Worm (Caenorhabditis elegans) whole organism, L2 larva: ENCODE data around the gene R11H6.5.
A peak's percentile ranks its signal among the peaks of the same experiment; 100 is the strongest.

Experiments
- F13H6.1 ChIP-seq: sonication (generic microtip); optimal IDR thresholded peaks from 2 replicates; lab custom pipeline; 2016; ENCODE audit warnings: missing genetic modification characterization, missing compliant biosample characterization
- Y55F3AM.14 ChIP-seq: fragments of 200-800 bp; sonication (Bioruptor generic); optimal IDR thresholded peaks from 2 replicates; lab custom pipeline; 2018; ENCODE audit warnings: mild to moderate bottlenecking, missing genetic modification characterization, missing compliant biosample characterization
- ZK546.5 ChIP-seq: sonication (generic microtip); optimal IDR thresholded peaks from 2 replicates; lab custom pipeline; 2017; ENCODE audit warnings: missing biosample characterization, missing genetic modification characterization
- alr-1 ChIP-seq: fragments of 150-350 bp; optimal IDR thresholded peaks from 2 replicates; lab custom pipeline; 2014; ENCODE audit warnings: missing biosample characterization, missing genetic modification characterization
- aly-2 ChIP-seq: fragments of 150-350 bp; optimal IDR thresholded peaks from 2 replicates; lab custom pipeline; 2014; ENCODE audit warnings: missing biosample characterization, missing genetic modification characterization
- ama-1 ChIP-seq: fragments of 150-350 bp; optimal IDR thresholded peaks from 2 replicates; lab custom pipeline; 2018; ENCODE audit warnings: inconsistent platforms
- blmp-1 ChIP-seq: sonication (generic microtip); optimal IDR thresholded peaks from 2 replicates; lab custom pipeline; 2017; ENCODE audit warnings: missing genetic modification characterization, mild to moderate bottlenecking, missing compliant biosample characterization, antibody characterized with exemption, moderate library complexity; ENCODE audit not compliant: insufficient read depth
- ceh-16 ChIP-seq: fragments of 150-350 bp; optimal IDR thresholded peaks from 2 replicates; lab custom pipeline; 2014; ENCODE audit warnings: missing biosample characterization, missing genetic modification characterization
- crh-2 ChIP-seq: sonication (generic microtip); optimal IDR thresholded peaks from 2 replicates; lab custom pipeline; 2017; ENCODE audit warnings: missing biosample characterization, missing genetic modification characterization
- dmd-4 ChIP-seq: sonication (generic microtip); optimal IDR thresholded peaks from 2 replicates; lab custom pipeline; 2017; ENCODE audit warnings: missing biosample characterization, missing genetic modification characterization
- egl-27 ChIP-seq: sonication (generic microtip); optimal IDR thresholded peaks from 3 replicates; lab custom pipeline; 2017; ENCODE audit warnings: missing biosample characterization, missing genetic modification reagents, missing genetic modification characterization
- gmeb-1 ChIP-seq: fragments of 150-350 bp; optimal IDR thresholded peaks from 2 replicates; lab custom pipeline; 2014; ENCODE audit warnings: missing biosample characterization, missing genetic modification characterization
- lin-13 ChIP-seq: fragments of 150-350 bp; optimal IDR thresholded peaks from 2 replicates; lab custom pipeline; 2014; ENCODE audit warnings: missing biosample characterization, missing genetic modification reagents, missing genetic modification characterization
- lin-39 ChIP-seq: fragments of 150-350 bp; optimal IDR thresholded peaks from 2 replicates; lab custom pipeline; 2014; ENCODE audit warnings: missing biosample characterization, missing genetic modification reagents, missing genetic modification characterization
- lsy-2 ChIP-seq, 2 experiments: fragments of 150-350 bp in 1 of 2; sonication (generic microtip) in 1 of 2; optimal IDR thresholded peaks; 2 replicates each; lab custom pipeline; 2014 to 2017; ENCODE audit warnings: missing biosample characterization in 2 of 2, missing genetic modification characterization in 2 of 2
- mab-5 ChIP-seq: fragments of 150-350 bp; optimal IDR thresholded peaks from 2 replicates; lab custom pipeline; 2014; ENCODE audit warnings: missing biosample characterization, missing genetic modification characterization
- mbf-1 ChIP-seq: sonication (generic microtip); optimal IDR thresholded peaks from 2 replicates; lab custom pipeline; 2017; ENCODE audit warnings: missing biosample characterization, missing genetic modification characterization
- nhr-10 ChIP-seq: sonication (generic microtip); optimal IDR thresholded peaks from 2 replicates; lab custom pipeline; 2017; ENCODE audit warnings: missing biosample characterization, missing genetic modification characterization
- nhr-11 ChIP-seq: fragments of 150-350 bp; optimal IDR thresholded peaks from 2 replicates; lab custom pipeline; 2014; ENCODE audit warnings: missing biosample characterization, missing genetic modification characterization
- nhr-129 ChIP-seq: fragments of 150-350 bp; optimal IDR thresholded peaks from 2 replicates; lab custom pipeline; 2014; ENCODE audit warnings: missing biosample characterization, missing genetic modification characterization
- nhr-21 ChIP-seq: fragments of 150-350 bp; optimal IDR thresholded peaks from 2 replicates; lab custom pipeline; 2014; ENCODE audit warnings: missing biosample characterization, missing genetic modification characterization
- nhr-23 ChIP-seq: fragments of 150-350 bp; optimal IDR thresholded peaks from 2 replicates; lab custom pipeline; 2014; ENCODE audit warnings: missing biosample characterization, missing genetic modification reagents, missing genetic modification characterization
- nhr-237 ChIP-seq: fragments of 150-350 bp; optimal IDR thresholded peaks from 2 replicates; lab custom pipeline; 2014; ENCODE audit warnings: missing biosample characterization, missing genetic modification characterization
- nhr-6 ChIP-seq: fragments of 150-350 bp; optimal IDR thresholded peaks from 2 replicates; lab custom pipeline; 2014; ENCODE audit warnings: missing biosample characterization, missing genetic modification characterization
- nhr-77 ChIP-seq: fragments of 150-350 bp; optimal IDR thresholded peaks from 2 replicates; lab custom pipeline; 2014; ENCODE audit warnings: missing biosample characterization, missing genetic modification characterization
- peb-1 ChIP-seq: fragments of 150-350 bp; optimal IDR thresholded peaks from 2 replicates; lab custom pipeline; 2014; ENCODE audit warnings: missing biosample characterization, missing genetic modification characterization
- sem-4 ChIP-seq: fragments of 150-350 bp; optimal IDR thresholded peaks from 2 replicates; lab custom pipeline; 2014; ENCODE audit warnings: missing biosample characterization, missing genetic modification reagents, missing genetic modification characterization
- skn-1 ChIP-seq: sonication (generic microtip); optimal IDR thresholded peaks from 2 replicates; lab custom pipeline; 2017; ENCODE audit warnings: missing biosample characterization, missing genetic modification characterization
- sma-3 ChIP-seq: sonication (generic microtip); optimal IDR thresholded peaks from 2 replicates; lab custom pipeline; 2016; ENCODE audit warnings: missing genetic modification reagents, missing genetic modification characterization, missing compliant biosample characterization
- sma-9 ChIP-seq, 2 experiments: fragments of 150-350 bp in 1 of 2; sonication (generic microtip) in 1 of 2; optimal IDR thresholded peaks; 2 replicates each; lab custom pipeline; 2014 to 2016; ENCODE audit warnings: missing genetic modification characterization in 2 of 2, mild to moderate bottlenecking in 1 of 2, missing biosample characterization in 1 of 2, missing compliant biosample characterization in 1 of 2, missing genetic modification reagents in 1 of 2, moderate library complexity in 1 of 2
- unc-39 ChIP-seq: fragments of 150-350 bp; optimal IDR thresholded peaks from 2 replicates; lab custom pipeline; 2014; ENCODE audit warnings: missing biosample characterization, missing genetic modification characterization
- unc-55 ChIP-seq: fragments of 150-350 bp; sonication (generic microtip); optimal IDR thresholded peaks from 3 replicates; lab custom pipeline; 2014; ENCODE audit warnings: missing biosample characterization, missing genetic modification reagents, missing genetic modification characterization
- ztf-1 ChIP-seq: fragments of 200-800 bp; sonication (Bioruptor generic); conservative IDR thresholded peaks from 2 replicates; pipeline ENCODE4 v1.3.6; 2022; ENCODE audit warnings: missing genetic modification characterization, missing compliant biosample characterization
- ztf-11 ChIP-seq: sonication (generic microtip); optimal IDR thresholded peaks from 2 replicates; lab custom pipeline; 2017; ENCODE audit warnings: missing biosample characterization, missing genetic modification characterization

The R11H6.5 gene

ce11 chrV:14633319-14633718, 21.3 kb upstream of the R11H6.5 start:
- TF ChIP-seq sma-3 (GFP tag; lab: Kevin White, UChicago) (peak; percentile 17), sma-9 (GFP tag; optimal IDR thresholded peaks at IDR 0.05; lab: Kevin White, UChicago) (peak; percentile 27), sma-9 (tag; optimal IDR thresholded peaks at IDR 0.05; lab: Kevin White, UChicago) (no peak), blmp-1 (tag; lab: Kevin White, UChicago) (peak; percentile 81), alr-1 (tag; lab: Kevin White, UChicago) (no peak)

ce11 chrV:14631588-14631987, 19.6 kb upstream of the R11H6.5 start, which contains the start of gene F43D2.3:
Gene F43D2.3, plus strand, starts transcription at chrV:14631888.
- TF ChIP-seq dmd-4 (tag; lab: Kevin White, UChicago) (no peak), ama-1 (lab: Kevin White, UChicago) (no peak), lsy-2 (tag; optimal IDR thresholded peaks at IDR 0.05; lab: Kevin White, UChicago) (no peak)

ce11 chrV:14625662-14626061, 13.6 kb upstream of the R11H6.5 start:
- TF ChIP-seq nhr-10 (tag; lab: Kevin White, UChicago) (no peak), crh-2 (no peak), lsy-2 (tag; optimal IDR thresholded peaks at IDR 0.05; lab: Kevin White, UChicago) (peak in 1 of 2 experiments; percentile 10), nhr-237 (tag; lab: Kevin White, UChicago) (no peak), unc-39 (tag; lab: Kevin White, UChicago) (no peak), Y55F3AM.14 (no peak), sma-9 (GFP tag; optimal IDR thresholded peaks at IDR 0.05; lab: Kevin White, UChicago) (peak; percentile 29), sma-9 (tag; optimal IDR thresholded peaks at IDR 0.05; lab: Kevin White, UChicago) (no peak), nhr-77 (no peak), ztf-11 (tag; lab: Kevin White, UChicago) (no peak), sem-4 (tag; lab: Kevin White, UChicago) (no peak), nhr-129 (peak; percentile 27), ceh-16 (tag; lab: Kevin White, UChicago) (no peak), F13H6.1 (tag; lab: Kevin White, UChicago) (peak; percentile 6), gmeb-1 (tag; lab: Kevin White, UChicago) (no peak), skn-1 (tag; lab: Kevin White, UChicago) (no peak), nhr-6 (no peak), dmd-4 (tag; lab: Kevin White, UChicago) (no peak), egl-27 (tag; lab: Kevin White, UChicago) (no peak), mab-5 (tag; lab: Kevin White, UChicago) (peak; percentile 5), nhr-11 (tag; lab: Kevin White, UChicago) (no peak), ama-1 (lab: Kevin White, UChicago) (no peak), ztf-1 (GFP tag; lab: Robert Waterston, UW) (no peak), sma-3 (GFP tag; lab: Kevin White, UChicago) (no peak), mbf-1 (tag; lab: Kevin White, UChicago) (no peak), alr-1 (tag; lab: Kevin White, UChicago) (no peak), nhr-23 (tag; lab: Kevin White, UChicago) (no peak), peb-1 (tag; lab: Kevin White, UChicago) (no peak)

- TF ChIP-seq dmd-4 (tag; lab: Kevin White, UChicago) (no peak), nhr-6 (no peak), sem-4 (tag; lab: Kevin White, UChicago) (no peak), ztf-11 (tag; lab: Kevin White, UChicago) (no peak), sma-9 (GFP tag; optimal IDR thresholded peaks at IDR 0.05; lab: Kevin White, UChicago) (no peak), sma-9 (tag; optimal IDR thresholded peaks at IDR 0.05; lab: Kevin White, UChicago) (no peak), lin-13 (GFP tag; lab: Kevin White, UChicago) (no peak), nhr-23 (tag; lab: Kevin White, UChicago) (no peak), unc-55 (GFP tag; lab: Kevin White, UChicago) (no peak), nhr-21 (tag; lab: Kevin White, UChicago) (no peak), aly-2 (tag; lab: Kevin White, UChicago) (no peak), lin-39 (tag; lab: Kevin White, UChicago) (no peak), ZK546.5 (tag; lab: Kevin White, UChicago) (no peak)
Observed at ce11 chrV:14620835-14621234, 8.8 kb upstream of the R11H6.5 start, which contains the start of gene hot-1. Gene hot-1, plus strand, starts transcription at chrV:14621135.
